Fruit fly (Drosophila melanogaster) whole organism, embryonic: ENCODE measurements around the gene CG2794.

Experiments used
- Ada2b ChIP-seq: fragments of 200-800 bp; sonication (Bioruptor generic); IDR thresholded peaks from 2 replicates; pipeline ENCODE4 v1.3.6; 2022; ENCODE audit warnings: missing biosample characterization, missing genetic modification characterization
- Atf6 ChIP-seq: fragments of 200-800 bp; sonication (Bioruptor generic); IDR thresholded peaks from 2 replicates; pipeline ENCODE4 v1.3.6; 2022; ENCODE audit warnings: missing biosample characterization, missing genetic modification characterization
- CG10267 ChIP-seq: fragments of 200-800 bp; sonication (Bioruptor generic); optimal IDR thresholded peaks from 2 replicates; lab custom pipeline; 2018; ENCODE audit warnings: missing biosample characterization, mild to moderate bottlenecking, missing genetic modification characterization, moderate library complexity
- CG11456 ChIP-seq: fragments of 200-800 bp; sonication (Bioruptor generic); IDR thresholded peaks from 3 replicates; pipeline ENCODE4 v1.3.6; 2022; ENCODE audit warnings: missing biosample characterization, missing genetic modification characterization
- CG11696 ChIP-seq: fragments of 200-800 bp; sonication (Bioruptor generic); IDR thresholded peaks from 2 replicates; pipeline ENCODE4 v1.3.6; 2022; ENCODE audit warnings: missing biosample characterization, missing genetic modification characterization
- CG12104 ChIP-seq: fragments of 200-800 bp; sonication (Bioruptor generic); optimal IDR thresholded peaks from 3 replicates; lab custom pipeline; 2016; ENCODE audit warnings: missing biosample characterization, missing genetic modification characterization
- CG12391 ChIP-seq: fragments of 200-800 bp; sonication (Bioruptor generic); optimal IDR thresholded peaks from 3 replicates; lab custom pipeline; 2018; ENCODE audit warnings: missing biosample characterization, mild to moderate bottlenecking, missing genetic modification characterization, moderate library complexity
- CG1529 ChIP-seq: fragments of 200-800 bp; sonication (Bioruptor generic); optimal IDR thresholded peaks from 3 replicates; lab custom pipeline; 2018; ENCODE audit warnings: missing biosample characterization, missing genetic modification characterization
- CG16779 ChIP-seq: fragments of 200-800 bp; sonication (Bioruptor generic); IDR thresholded peaks from 2 replicates; pipeline ENCODE4 v1.3.6; 2022; ENCODE audit warnings: missing biosample characterization, missing genetic modification characterization
- CG17829 ChIP-seq: fragments of 200-800 bp; optimal IDR thresholded peaks from 2 replicates; lab custom pipeline; 2019; ENCODE audit warnings: missing biosample characterization, mild to moderate bottlenecking, missing genetic modification characterization, moderate library complexity
- CG17912 ChIP-seq: fragments of 200-800 bp; sonication (Bioruptor generic); optimal IDR thresholded peaks from 2 replicates; lab custom pipeline; 2018; ENCODE audit warnings: missing biosample characterization, mild to moderate bottlenecking, missing genetic modification characterization
- CG18476 ChIP-seq: fragments of 200-800 bp; sonication (Bioruptor generic); optimal IDR thresholded peaks from 2 replicates; lab custom pipeline; 2016; ENCODE audit warnings: missing biosample characterization, mild to moderate bottlenecking, missing genetic modification characterization
- CG2116 ChIP-seq: fragments of 200-800 bp; sonication (Bioruptor generic); optimal IDR thresholded peaks from 3 replicates; lab custom pipeline; 2018; ENCODE audit warnings: missing biosample characterization, mild to moderate bottlenecking, missing genetic modification characterization
- CG30020 ChIP-seq: fragments of 200-800 bp; optimal IDR thresholded peaks from 2 replicates; lab custom pipeline; 2019; ENCODE audit warnings: missing biosample characterization, mild to moderate bottlenecking, missing genetic modification characterization, moderate library complexity
- CG3065 ChIP-seq: fragments of 200-800 bp; sonication (Bioruptor generic); optimal IDR thresholded peaks from 2 replicates; lab custom pipeline; 2016; ENCODE audit warnings: missing biosample characterization, missing genetic modification characterization
- CG33213 ChIP-seq: fragments of 200-800 bp; sonication (Bioruptor generic); optimal IDR thresholded peaks from 3 replicates; lab custom pipeline; 2016; ENCODE audit warnings: missing biosample characterization, missing genetic modification characterization
- CG42726 ChIP-seq: fragments of 200-800 bp; sonication (Bioruptor generic); IDR thresholded peaks from 2 replicates; pipeline ENCODE4 v1.3.6; 2022; ENCODE audit warnings: missing biosample characterization, missing genetic modification characterization; ENCODE audit not compliant: partially characterized antibody
- CG7556 ChIP-seq: fragments of 200-800 bp; sonication (Bioruptor generic); optimal IDR thresholded peaks from 2 replicates; lab custom pipeline; 2017; ENCODE audit warnings: missing biosample characterization, mild to moderate bottlenecking, missing genetic modification characterization
- CG9727 ChIP-seq: fragments of 200-800 bp; sonication (Bioruptor generic); optimal IDR thresholded peaks from 3 replicates; lab custom pipeline; 2017; ENCODE audit warnings: missing biosample characterization, mild to moderate bottlenecking, missing genetic modification characterization
- Camta ChIP-seq: fragments of 200-800 bp; sonication (Bioruptor generic); optimal IDR thresholded peaks from 2 replicates; lab custom pipeline; 2016; ENCODE audit warnings: missing biosample characterization, missing genetic modification characterization
- D ChIP-seq, 2 experiments: fragments of 200-800 bp in 1 of 2; fragments of >200 bp in 1 of 2; sonication (Bioruptor generic) in 1 of 2; optimal IDR thresholded peaks; 2 replicates in 1 of 2; 3 replicates in 1 of 2; lab custom pipeline; 2017; ENCODE audit warnings: mild to moderate bottlenecking in 1 of 2, missing biosample characterization in 1 of 2, missing genetic modification characterization in 1 of 2, missing genetic modification reagents in 1 of 2
- Hmx ChIP-seq: fragments of 200-800 bp; sonication (Bioruptor generic); optimal IDR thresholded peaks from 2 replicates; lab custom pipeline; 2016; ENCODE audit warnings: missing biosample characterization, missing genetic modification characterization
- Hr78 ChIP-seq, 2 experiments: fragments of 200-800 bp in 1 of 2; fragments of >200 bp in 1 of 2; sonication (Bioruptor generic) in 1 of 2; optimal IDR thresholded peaks; 2 replicates each; lab custom pipeline; 2017 to 2019; ENCODE audit warnings: missing biosample characterization in 2 of 2, missing genetic modification characterization in 2 of 2, mild to moderate bottlenecking in 1 of 2, moderate library complexity in 1 of 2
- Lim3 ChIP-seq: fragments of 200-800 bp; sonication (Bioruptor generic); IDR thresholded peaks from 2 replicates; pipeline ENCODE4 v1.3.6; 2022; ENCODE audit warnings: missing biosample characterization, missing genetic modification characterization
- MTF-1 ChIP-seq: fragments of 200-800 bp; sonication (Bioruptor generic); optimal IDR thresholded peaks from 2 replicates; lab custom pipeline; 2018; ENCODE audit warnings: missing biosample characterization, mild to moderate bottlenecking, missing genetic modification characterization, borderline replicate concordance
- Mad ChIP-seq: fragments of 200-800 bp; sonication (Bioruptor generic); optimal IDR thresholded peaks from 2 replicates; lab custom pipeline; 2016; ENCODE audit warnings: missing biosample characterization, missing genetic modification characterization
- NK7.1 ChIP-seq: fragments of 200-800 bp; sonication (Bioruptor generic); optimal IDR thresholded peaks from 3 replicates; lab custom pipeline; 2016; ENCODE audit warnings: missing biosample characterization, missing genetic modification characterization
- Nf-YC ChIP-seq: fragments of 200-800 bp; optimal IDR thresholded peaks from 3 replicates; lab custom pipeline; 2019; ENCODE audit warnings: missing biosample characterization, mild to moderate bottlenecking, missing genetic modification characterization, moderate library complexity
- Scr ChIP-seq: fragments of 200-800 bp; sonication (Bioruptor generic); IDR thresholded peaks from 2 replicates; pipeline ENCODE4 v1.3.6; 2022; ENCODE audit warnings: missing biosample characterization, missing genetic modification characterization; ENCODE audit not compliant: partially characterized antibody
- TFAM ChIP-seq: fragments of 200-800 bp; sonication (Bioruptor generic); optimal IDR thresholded peaks from 2 replicates; lab custom pipeline; 2017; ENCODE audit warnings: missing biosample characterization, missing genetic modification characterization, inconsistent platforms
- Xrp1 ChIP-seq: fragments of 200-800 bp; sonication (Bioruptor generic); IDR thresholded peaks from 2 replicates; pipeline ENCODE4 v1.3.6; 2022; ENCODE audit warnings: missing biosample characterization, missing genetic modification characterization
- ara ChIP-seq: fragments of 200-800 bp; sonication (Bioruptor generic); IDR thresholded peaks from 2 replicates; pipeline ENCODE4 v1.3.6; 2022; ENCODE audit warnings: missing biosample characterization, missing genetic modification characterization
- bigmax ChIP-seq: fragments of 200-800 bp; sonication (Bioruptor generic); optimal IDR thresholded peaks from 2 replicates; lab custom pipeline; 2018; ENCODE audit warnings: missing biosample characterization, mild to moderate bottlenecking, missing genetic modification characterization
- cato ChIP-seq: fragments of 200-800 bp; sonication (Bioruptor generic); optimal IDR thresholded peaks from 2 replicates; lab custom pipeline; 2016; ENCODE audit warnings: missing biosample characterization, missing genetic modification characterization, borderline replicate concordance
- chif ChIP-seq, 2 experiments: fragments of 200-800 bp; sonication (Bioruptor generic); optimal IDR thresholded peaks; 3 replicates each; lab custom pipeline; 2016; ENCODE audit warnings: missing biosample characterization in 2 of 2, missing genetic modification characterization in 2 of 2
- dimm ChIP-seq: fragments of 200-800 bp; sonication (Bioruptor generic); IDR thresholded peaks from 2 replicates; pipeline ENCODE4 v1.3.6; 2022; ENCODE audit warnings: missing biosample characterization, missing genetic modification characterization
- dmrt99B ChIP-seq: fragments of 200-800 bp; sonication (Bioruptor generic); optimal IDR thresholded peaks from 2 replicates; lab custom pipeline; 2018; ENCODE audit warnings: missing biosample characterization, mild to moderate bottlenecking, missing genetic modification characterization, moderate library complexity
- fd3F ChIP-seq: fragments of 200-800 bp; sonication (Bioruptor generic); optimal IDR thresholded peaks from 2 replicates; lab custom pipeline; 2018; ENCODE audit warnings: missing biosample characterization, mild to moderate bottlenecking, missing genetic modification characterization, moderate library complexity
- gem ChIP-seq: fragments of 200-800 bp; sonication (Bioruptor generic); optimal IDR thresholded peaks from 2 replicates; lab custom pipeline; 2019; ENCODE audit warnings: missing biosample characterization, mild to moderate bottlenecking, missing genetic modification characterization, moderate library complexity
- grn ChIP-seq: fragments of 200-800 bp; sonication (Bioruptor generic); optimal IDR thresholded peaks from 3 replicates; lab custom pipeline; 2017; ENCODE audit warnings: missing biosample characterization, missing genetic modification characterization
- her ChIP-seq: fragments of 200-800 bp; sonication (Bioruptor generic); optimal IDR thresholded peaks from 2 replicates; lab custom pipeline; 2016; ENCODE audit warnings: missing biosample characterization, missing genetic modification characterization
- lbe ChIP-seq: fragments of 200-800 bp; sonication (Bioruptor generic); optimal IDR thresholded peaks from 2 replicates; lab custom pipeline; 2016; ENCODE audit warnings: missing biosample characterization, mild to moderate bottlenecking, missing genetic modification characterization
- lilli ChIP-seq: fragments of 200-800 bp; sonication (Bioruptor generic); optimal IDR thresholded peaks from 3 replicates; lab custom pipeline; 2016; ENCODE audit warnings: missing biosample characterization, missing genetic modification characterization
- oc ChIP-seq: fragments of 200-800 bp; sonication (Bioruptor generic); optimal IDR thresholded peaks from 2 replicates; lab custom pipeline; 2018; ENCODE audit warnings: missing biosample characterization, mild to moderate bottlenecking, missing genetic modification characterization, moderate library complexity
- repo ChIP-seq: fragments of 200-800 bp; sonication (Bioruptor generic); optimal IDR thresholded peaks from 2 replicates; lab custom pipeline; 2016; ENCODE audit warnings: missing biosample characterization, missing genetic modification characterization
- rib ChIP-seq: fragments of 200-800 bp; sonication (Bioruptor generic); IDR thresholded peaks from 2 replicates; pipeline ENCODE4 v1.3.6; 2022; ENCODE audit warnings: missing biosample characterization, missing genetic modification characterization
- sc ChIP-seq, 3 experiments: fragments of >200 bp in 2 of 3; fragments of 200-800 bp in 1 of 3; sonication (Bioruptor generic) in 1 of 3; optimal IDR thresholded peaks; 2 replicates in 2 of 3; 3 replicates in 1 of 3; lab custom pipeline; 2017; ENCODE audit warnings: mild to moderate bottlenecking in 1 of 3, missing biosample characterization in 1 of 3, missing genetic modification characterization in 1 of 3, missing genetic modification reagents in 1 of 3
- sd ChIP-seq: fragments of 200-800 bp; sonication (Bioruptor generic); optimal IDR thresholded peaks from 3 replicates; lab custom pipeline; 2018; ENCODE audit warnings: missing biosample characterization, mild to moderate bottlenecking, missing genetic modification characterization, moderate library complexity
- tin ChIP-seq: fragments of 200-800 bp; sonication (Bioruptor generic); optimal IDR thresholded peaks from 3 replicates; lab custom pipeline; 2016; ENCODE audit warnings: missing biosample characterization, missing genetic modification characterization
- zf30C ChIP-seq: fragments of 200-800 bp; sonication (Bioruptor generic); optimal IDR thresholded peaks from 3 replicates; lab custom pipeline; 2018; ENCODE audit warnings: missing biosample characterization, mild to moderate bottlenecking, missing genetic modification characterization

Gene CG2794

dm6 chr2L:568030-568429 lies 4.1 kb downstream of the CG2794 start, which contains the start of the genes Nle and Sf3b1 (continued):
- TF ChIP-seq Xrp1 (GFP tag; lab: Robert Waterston, UW) (peak; percentile 50; the same call in 1 of the 2 replicates), CG42726 (GFP tag; lab: Robert Waterston, UW) (peak; percentile 89; the same call in 1 of the 2 replicates), CG12391 (peak; percentile 77), rib (GFP tag; lab: Robert Waterston, UW) (no peak), grn (GFP tag; lab: Kevin White, UChicago) (no peak), lilli (GFP tag; lab: Kevin White, UChicago) (peak; percentile 64), sc (optimal IDR thresholded peaks at IDR 0.05; lab: Kevin White, UChicago) (no peak), sc (GFP tag; optimal IDR thresholded peaks at IDR 0.05; lab: Kevin White, UChicago) (no peak), CG1529 (GFP tag; lab: Kevin White, UChicago) (no peak), sd (tag; lab: Kevin White, UChicago) (no peak), ara (GFP tag; lab: Robert Waterston, UW) (no peak), D (optimal IDR thresholded peaks at IDR 0.05; lab: Kevin White, UChicago) (no peak), D (GFP tag; optimal IDR thresholded peaks at IDR 0.05; lab: Kevin White, UChicago) (no peak), Nf-YC (tag; lab: Kevin White, UChicago) (peak; percentile 74), cato (GFP tag; lab: Kevin White, UChicago) (peak; percentile 21), CG18476 (GFP tag; lab: Kevin White, UChicago) (no peak), Ada2b (GFP tag; lab: Robert Waterston, UW) (no peak), CG33213 (GFP tag; lab: Kevin White, UChicago) (peak; percentile 40), CG17829 (peak; percentile 80), oc (tag; lab: Kevin White, UChicago) (no peak), CG16779 (GFP tag; lab: Robert Waterston, UW) (no peak), CG10267 (peak; percentile 80), fd3F (no peak), Atf6 (GFP tag; lab: Robert Waterston, UW) (peak; percentile 31; the same call in 1 of the 2 replicates), NK7.1 (GFP tag; lab: Kevin White, UChicago) (no peak), CG17912 (GFP tag; lab: Kevin White, UChicago) (peak; percentile 50), MTF-1 (GFP tag; lab: Kevin White, UChicago) (no peak), CG2116 (GFP tag; lab: Kevin White, UChicago) (peak; percentile 93), CG3065 (no peak), her (GFP tag; lab: Kevin White, UChicago) (no peak), zf30C (GFP tag; lab: Kevin White, UChicago) (no peak), CG12104 (GFP tag; lab: Kevin White, UChicago) (no peak), Hr78 (GFP tag; optimal IDR thresholded peaks at IDR 0.05; lab: Kevin White, UChicago) (no peak), CG11696 (GFP tag; lab: Robert Waterston, UW) (no peak), Hmx (GFP tag; lab: Kevin White, UChicago) (no peak), Scr (GFP tag; lab: Robert Waterston, UW) (peak; percentile 96), TFAM (GFP tag; lab: Kevin White, UChicago) (no peak), dmrt99B (tag; lab: Kevin White, UChicago) (no peak), Camta (peak; percentile 3), repo (GFP tag; lab: Kevin White, UChicago) (peak; percentile 16), CG30020 (tag; lab: Kevin White, UChicago) (peak; percentile 51), dimm (no peak), Mad (GFP tag; lab: Kevin White, UChicago) (no peak), lbe (GFP tag; lab: Kevin White, UChicago) (no peak), bigmax (GFP tag; lab: Kevin White, UChicago) (no peak), tin (peak; percentile 41), Lim3 (GFP tag; lab: Robert Waterston, UW) (no peak), gem (tag; lab: Kevin White, UChicago) (no peak), CG11456 (no peak), chif (GFP tag; optimal IDR thresholded peaks at IDR 0.05; lab: Kevin White, UChicago) (peak in 1 of 2 experiments; percentile 37), CG9727 (GFP tag; lab: Kevin White, UChicago) (peak; percentile 18), CG7556 (GFP tag; lab: Kevin White, UChicago) (no peak)
